Worm (Caenorhabditis elegans) whole organism, young adult: ENCODE results near the gene zipt-9.

Experiments used
- B0261.1 ChIP-seq: sonication (generic microtip); optimal IDR thresholded peaks from 2 replicates; lab custom pipeline; 2016; ENCODE audit warnings: mild to moderate bottlenecking, missing genetic modification characterization, moderate library complexity, missing compliant biosample characterization
- B0336.3 ChIP-seq: fragments of 200-800 bp; sonication (Bioruptor generic); IDR thresholded peaks from 2 replicates; pipeline ENCODE4 v1.3.6; 2022; ENCODE audit warnings: missing genetic modification characterization, missing compliant biosample characterization
- F22D6.2 ChIP-seq: sonication (generic microtip); optimal IDR thresholded peaks from 2 replicates; lab custom pipeline; 2016; ENCODE audit warnings: mild to moderate bottlenecking, missing genetic modification characterization, missing compliant biosample characterization
- F37B4.10 ChIP-seq: fragments of 200-800 bp; sonication (Bioruptor generic); IDR thresholded peaks from 2 replicates; pipeline ENCODE4 v1.3.6; 2022; ENCODE audit warnings: missing genetic modification characterization, missing compliant biosample characterization
- F39B2.1 ChIP-seq: fragments of 200-800 bp; sonication (Bioruptor generic); IDR thresholded peaks from 2 replicates; pipeline ENCODE4 v1.3.6; 2022; ENCODE audit warnings: missing genetic modification reagents, missing genetic modification characterization, missing compliant biosample characterization
- F49E8.2 ChIP-seq: sonication (generic microtip); optimal IDR thresholded peaks from 3 replicates; lab custom pipeline; 2017; ENCODE audit warnings: missing genetic modification characterization, mild to moderate bottlenecking, missing compliant biosample characterization, antibody characterized with exemption, moderate library complexity; ENCODE audit not compliant: insufficient read depth
- F57A8.1 ChIP-seq: fragments of 200-800 bp; sonication (Bioruptor generic); optimal IDR thresholded peaks from 2 replicates; lab custom pipeline; 2018; ENCODE audit warnings: mild to moderate bottlenecking, missing genetic modification characterization, moderate library complexity, missing compliant biosample characterization
- K11D2.4 ChIP-seq: fragments of 200-800 bp; sonication (Bioruptor generic); IDR thresholded peaks from 2 replicates; pipeline ENCODE4 v1.3.6; 2022; ENCODE audit warnings: missing genetic modification reagents, missing genetic modification characterization, missing compliant biosample characterization
- K12H6.12 ChIP-seq: fragments of 200-800 bp; sonication (Bioruptor generic); optimal IDR thresholded peaks from 2 replicates; lab custom pipeline; 2018; ENCODE audit warnings: mild to moderate bottlenecking, missing genetic modification characterization, missing compliant biosample characterization
- bed-1 ChIP-seq: fragments of 200-800 bp; sonication (Bioruptor generic); IDR thresholded peaks from 2 replicates; pipeline ENCODE4 v1.3.6; 2022; ENCODE audit warnings: missing genetic modification reagents, missing genetic modification characterization, missing compliant biosample characterization
- bed-2 ChIP-seq: fragments of 200-800 bp; sonication (Bioruptor generic); IDR thresholded peaks from 2 replicates; pipeline ENCODE4 v1.3.6; 2022; ENCODE audit warnings: missing genetic modification reagents, missing genetic modification characterization, missing compliant biosample characterization
- ceh-100 ChIP-seq: fragments of 200-800 bp; sonication (Bioruptor generic); IDR thresholded peaks from 2 replicates; pipeline ENCODE4 v1.3.6; 2022; ENCODE audit warnings: missing genetic modification reagents, missing genetic modification characterization, missing compliant biosample characterization
- dox-1 ChIP-seq: fragments of 200-800 bp; sonication (Bioruptor generic); IDR thresholded peaks from 2 replicates; pipeline ENCODE4 v1.3.6; 2022; ENCODE audit warnings: missing genetic modification reagents, missing genetic modification characterization, missing compliant biosample characterization
- dpff-1 ChIP-seq: sonication (generic microtip); optimal IDR thresholded peaks from 2 replicates; lab custom pipeline; 2017; ENCODE audit warnings: mild to moderate bottlenecking, missing genetic modification characterization, missing compliant biosample characterization
- egl-18 ChIP-seq: fragments of 200-800 bp; sonication (Bioruptor generic); IDR thresholded peaks from 2 replicates; pipeline ENCODE4 v1.3.6; 2022; ENCODE audit warnings: missing genetic modification reagents, missing genetic modification characterization, missing compliant biosample characterization
- egl-44 ChIP-seq: fragments of 200-800 bp; sonication (Bioruptor generic); IDR thresholded peaks from 2 replicates; pipeline ENCODE4 v1.3.6; 2022; ENCODE audit warnings: missing genetic modification reagents, missing genetic modification characterization, missing compliant biosample characterization
- egrh-3 ChIP-seq: fragments of 200-800 bp; sonication (Bioruptor generic); IDR thresholded peaks from 2 replicates; pipeline ENCODE4 v1.3.6; 2022; ENCODE audit warnings: missing genetic modification reagents, missing genetic modification characterization, missing compliant biosample characterization
- him-1 ChIP-seq: sonication (generic microtip); optimal IDR thresholded peaks from 2 replicates; lab custom pipeline; 2016; ENCODE audit warnings: missing genotype, missing genetic modification reagents, missing genetic modification characterization, missing compliant biosample characterization
- hsf-1 ChIP-seq: fragments of 200-800 bp; sonication (Bioruptor generic); IDR thresholded peaks from 2 replicates; pipeline ENCODE4 v1.3.6; 2022; ENCODE audit warnings: missing genetic modification reagents, missing genetic modification characterization, missing compliant biosample characterization
- lag-1 ChIP-seq: fragments of 200-800 bp; sonication (Bioruptor generic); IDR thresholded peaks from 2 replicates; pipeline ENCODE4 v1.3.6; 2022; ENCODE audit warnings: missing genetic modification reagents, missing genetic modification characterization, missing compliant biosample characterization
- let-526 ChIP-seq: fragments of 200-800 bp; sonication (Bioruptor generic); IDR thresholded peaks from 2 replicates; pipeline ENCODE4 v1.3.6; 2022; ENCODE audit warnings: missing genetic modification reagents, missing genetic modification characterization, missing compliant biosample characterization
- lsl-1 ChIP-seq: fragments of 200-800 bp; sonication (Bioruptor generic); optimal IDR thresholded peaks from 2 replicates; lab custom pipeline; 2018; ENCODE audit warnings: mild to moderate bottlenecking, missing genetic modification characterization, moderate library complexity, missing compliant biosample characterization
- madf-10 ChIP-seq: sonication (generic microtip); optimal IDR thresholded peaks from 2 replicates; lab custom pipeline; 2016; ENCODE audit warnings: mild to moderate bottlenecking, missing genetic modification characterization, missing compliant biosample characterization
- madf-3 ChIP-seq: fragments of 200-800 bp; sonication (Bioruptor generic); IDR thresholded peaks from 2 replicates; pipeline ENCODE4 v1.3.6; 2022; ENCODE audit warnings: missing genetic modification reagents, missing genetic modification characterization, missing compliant biosample characterization
- madf-6 ChIP-seq: fragments of 200-800 bp; sonication (Bioruptor generic); IDR thresholded peaks from 2 replicates; pipeline ENCODE4 v1.3.6; 2022; ENCODE audit warnings: missing genetic modification reagents, missing genetic modification characterization, missing compliant biosample characterization
- madf-8 ChIP-seq: fragments of 200-800 bp; sonication (Bioruptor generic); conservative IDR thresholded peaks from 2 replicates; pipeline ENCODE4 v1.3.6; 2022; ENCODE audit warnings: missing genetic modification reagents, missing genetic modification characterization, missing compliant biosample characterization
- mxl-1 ChIP-seq: sonication (generic microtip); optimal IDR thresholded peaks from 2 replicates; lab custom pipeline; 2016; ENCODE audit warnings: missing genetic modification characterization, missing compliant biosample characterization
- nhr-27 ChIP-seq: fragments of 200-800 bp; sonication (Bioruptor generic); optimal IDR thresholded peaks from 2 replicates; lab custom pipeline; 2018; ENCODE audit warnings: mild to moderate bottlenecking, missing genetic modification characterization, moderate library complexity, missing compliant biosample characterization
- nhr-80 ChIP-seq: sonication (generic microtip); optimal IDR thresholded peaks from 2 replicates; lab custom pipeline; 2016; ENCODE audit warnings: missing genetic modification characterization, missing compliant biosample characterization
- pbrm-1 ChIP-seq: fragments of 200-800 bp; sonication (Bioruptor generic); IDR thresholded peaks from 2 replicates; pipeline ENCODE4 v1.3.6; 2022; ENCODE audit warnings: missing genetic modification reagents, missing genetic modification characterization, missing compliant biosample characterization
- pha-4 ChIP-seq: fragments of 150-350 bp; sonication (generic microtip); optimal IDR thresholded peaks from 2 replicates; lab custom pipeline; 2014; ENCODE audit warnings: missing biosample characterization, missing genetic modification reagents, missing genetic modification characterization
- repo-1 ChIP-seq: sonication (generic microtip); optimal IDR thresholded peaks from 2 replicates; lab custom pipeline; 2017; ENCODE audit warnings: mild to moderate bottlenecking, missing genetic modification characterization, missing compliant biosample characterization
- tbp1 ChIP-seq: fragments of 200-800 bp; sonication (Bioruptor generic); optimal IDR thresholded peaks from 2 replicates; lab custom pipeline; 2018; ENCODE audit warnings: mild to moderate bottlenecking, missing genetic modification characterization, missing compliant biosample characterization
- tbx-9 ChIP-seq: sonication (generic microtip); optimal IDR thresholded peaks from 2 replicates; lab custom pipeline; 2016; ENCODE audit warnings: borderline replicate concordance, missing genetic modification characterization, inconsistent platforms, missing compliant biosample characterization
- unc-130 ChIP-seq: sonication (generic microtip); optimal IDR thresholded peaks from 2 replicates; lab custom pipeline; 2016; ENCODE audit warnings: missing genetic modification reagents, missing genetic modification characterization, missing compliant biosample characterization
- ztf-26 ChIP-seq: sonication (generic microtip); optimal IDR thresholded peaks from 2 replicates; lab custom pipeline; 2017; ENCODE audit warnings: missing genetic modification characterization, missing compliant biosample characterization
- ztf-3 ChIP-seq: fragments of 200-800 bp; sonication (Bioruptor generic); optimal IDR thresholded peaks from 2 replicates; lab custom pipeline; 2018; ENCODE audit warnings: mild to moderate bottlenecking, missing genetic modification characterization, missing compliant biosample characterization
- ztf-6 ChIP-seq: fragments of 200-800 bp; sonication (Bioruptor generic); IDR thresholded peaks from 2 replicates; pipeline ENCODE4 v1.3.6; 2022; ENCODE audit warnings: missing genetic modification reagents, missing genetic modification characterization, missing compliant biosample characterization

Gene zipt-9

DNA sequence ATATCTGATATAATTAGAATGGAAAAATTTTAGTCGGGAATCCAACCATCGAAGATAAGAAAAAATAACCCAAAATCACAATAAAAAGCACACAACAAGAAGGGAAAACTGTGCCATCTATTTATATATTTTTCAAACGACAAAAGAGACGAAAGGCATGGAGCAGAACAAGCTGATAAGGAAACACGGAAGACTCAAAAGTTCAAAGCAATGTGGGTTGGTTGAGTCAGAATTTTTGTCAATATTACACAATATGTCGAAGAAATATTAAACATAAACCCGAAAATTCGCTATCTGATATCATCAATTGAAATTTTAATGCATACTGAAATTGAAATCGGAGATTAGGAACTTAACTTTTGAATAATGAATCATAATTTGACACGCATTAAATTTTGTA lies 29.8 kb upstream of the zipt-9 start, which contains the start of gene F35E12.9:
TSS of gene F35E12.9 (minus strand) at position 227 of the 400 bp plus-strand sequence.
- TF ChIP-seq F57A8.1 (no peak), nhr-80 (peak; percentile 84)
- TF ChIP-seq, all 124 proteins: peak for 1

DNA sequence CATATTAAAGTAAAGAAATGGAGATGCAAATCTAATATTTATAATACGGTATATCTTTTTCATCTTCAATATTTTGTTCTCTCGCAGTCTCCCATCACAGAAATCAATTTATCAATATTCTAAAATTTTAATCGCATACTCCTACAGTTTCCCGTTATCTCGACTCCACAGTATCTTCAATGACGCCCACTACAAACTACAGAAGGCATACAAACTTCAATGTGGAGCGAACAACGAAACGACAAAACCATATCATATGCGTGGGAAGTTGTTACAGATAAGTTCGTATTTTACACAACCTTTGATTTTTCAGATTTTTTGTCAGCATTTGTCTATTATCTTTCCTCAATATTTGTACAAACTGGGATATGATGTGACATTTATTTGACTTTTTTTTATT lies 24.8 kb upstream of the zipt-9 start:
- no peak for TF ChIP-seq lsl-1 (GFP tag; lab: Kevin White, UChicago)
- no peak for TF ChIP-seq nhr-27 (tag; lab: Kevin White, UChicago)
- peak; percentile 49 for TF ChIP-seq nhr-80
- no peak for TF ChIP-seq bed-2 (GFP tag; lab: Robert Waterston, UW)
- no peak for TF ChIP-seq ztf-6 (GFP tag; lab: Robert Waterston, UW)

DNA sequence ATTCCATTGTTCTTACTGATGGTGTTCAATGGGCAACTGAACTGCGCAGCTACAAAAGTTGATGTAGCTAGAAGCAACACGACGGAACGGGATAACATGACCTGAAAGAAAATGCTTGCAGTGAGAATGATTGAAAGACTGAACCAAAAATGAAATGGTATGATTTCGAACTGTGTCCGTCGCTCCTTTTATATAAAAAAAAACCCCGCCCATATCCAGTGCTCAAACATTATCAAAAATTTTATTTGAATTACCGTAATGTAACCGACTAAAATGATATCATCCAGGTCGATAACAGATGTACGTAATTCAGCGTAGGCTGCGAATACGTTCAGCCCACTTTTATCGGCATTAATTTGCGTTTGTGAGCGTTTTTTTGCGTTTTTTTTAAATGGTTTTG lies 23.3 kb upstream of the zipt-9 start, which contains the start of gene irg-5:
TSS of gene irg-5 (minus strand) at position 101 of the 400 bp plus-strand sequence.
- TF ChIP-seq K12H6.12 (tag; lab: Kevin White, UChicago), result no peak
- no peak for TF ChIP-seq egl-44
- TF ChIP-seq tbp1 (GFP tag; lab: Kevin White, UChicago), result no peak
- no peak for TF ChIP-seq dpff-1
- no peak for TF ChIP-seq ztf-26 (tag; lab: Kevin White, UChicago)
- TF ChIP-seq unc-130 (GFP tag; lab: Kevin White, UChicago), result no peak
- no peak for TF ChIP-seq tbx-9

DNA sequence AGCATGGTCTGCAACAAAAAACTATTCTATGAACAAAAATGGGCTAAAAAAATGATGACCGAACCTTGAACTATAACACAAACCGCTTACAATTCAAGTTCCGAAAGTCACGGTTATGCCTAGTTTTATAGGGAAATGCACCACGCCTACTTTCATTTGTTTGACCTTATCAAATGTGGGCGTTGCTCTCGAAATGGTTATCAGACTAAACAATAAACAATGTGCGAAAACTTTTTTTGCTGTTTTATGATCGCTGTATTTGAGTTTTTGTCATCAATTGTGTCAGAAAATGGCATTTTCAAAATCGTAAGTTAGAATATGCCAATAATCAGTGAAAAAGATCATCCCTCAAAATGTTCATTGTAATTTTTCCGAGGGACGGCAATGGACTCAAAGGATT lies 21.1 kb upstream of the zipt-9 start, which contains the start of gene F35E12.6:
TSS of gene F35E12.6 (minus strand) at position 101 of the 400 bp plus-strand sequence.
- TF ChIP-seq nhr-80 (peak; percentile 20), B0336.3 (GFP tag; lab: Robert Waterston, UW) (no peak)

DNA sequence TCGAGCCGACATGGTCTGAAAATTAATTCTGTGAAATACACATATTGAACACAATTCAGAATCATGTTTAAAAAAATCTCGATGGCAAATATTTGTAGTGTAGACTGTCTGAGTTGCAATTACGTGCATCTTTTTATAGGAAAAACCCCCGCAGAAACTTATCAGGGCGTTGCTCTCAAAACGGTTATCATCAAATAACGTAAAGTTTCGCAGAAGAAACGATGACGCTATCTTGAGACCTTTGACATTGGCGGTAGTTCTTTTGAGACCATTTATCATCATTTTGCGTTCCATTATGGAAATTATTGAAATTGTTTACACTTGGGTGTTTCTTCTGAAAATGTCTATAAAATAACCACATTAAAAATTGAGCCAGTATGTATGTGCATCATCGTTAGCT lies 15.7 kb upstream of the zipt-9 start, which contains the start of gene dct-17:
TSS of gene dct-17 (minus strand) at position 23 of the 400 bp plus-strand sequence.
- TF ChIP-seq hsf-1 (GFP tag; lab: Robert Waterston, UW) (no peak), pha-4 (tag; lab: Kevin White, UChicago) (no peak), nhr-80 (peak; percentile 55), F22D6.2 (no peak)
- TF ChIP-seq, all 124 proteins: peak for 1

- no peak for TF ChIP-seq let-526
- TF ChIP-seq lag-1 (GFP tag; lab: Robert Waterston, UW), result no peak
- TF ChIP-seq B0261.1 (tag; lab: Kevin White, UChicago), result no peak
- no peak for TF ChIP-seq madf-6 (GFP tag; lab: Robert Waterston, UW)
- TF ChIP-seq him-1, result no peak
- TF ChIP-seq ztf-3 (GFP tag; lab: Kevin White, UChicago), result no peak
- TF ChIP-seq lsl-1 (GFP tag; lab: Kevin White, UChicago), result no peak
- no peak for TF ChIP-seq mxl-1 (tag; lab: Kevin White, UChicago)
- TF ChIP-seq egrh-3 (GFP tag; lab: Robert Waterston, UW), result no peak
- TF ChIP-seq F39B2.1 (GFP tag; lab: Robert Waterston, UW), result no peak
- no peak for TF ChIP-seq bed-1 (GFP tag; lab: Robert Waterston, UW)
- TF ChIP-seq, all 124 proteins: peak for 0
These were observed 10.5 kb upstream of the zipt-9 start, which contains the start of gene fbxa-181 for ce11 chrV:13725574-13725973. Gene fbxa-181 (plus strand): TSS chrV:13725874.

- TF ChIP-seq madf-3 (GFP tag; lab: Robert Waterston, UW) (no peak), bed-2 (GFP tag; lab: Robert Waterston, UW) (no peak), K12H6.12 (tag; lab: Kevin White, UChicago) (no peak), hsf-1 (GFP tag; lab: Robert Waterston, UW) (no peak), dox-1 (GFP tag; lab: Robert Waterston, UW) (no peak), madf-8 (no peak), bed-1 (GFP tag; lab: Robert Waterston, UW) (no peak), egl-18 (GFP tag; lab: Robert Waterston, UW) (no peak), K11D2.4 (no peak), pbrm-1 (GFP tag; lab: Robert Waterston, UW) (no peak), madf-10 (tag; lab: Kevin White, UChicago) (no peak), ceh-100 (GFP tag; lab: Robert Waterston, UW) (no peak), F49E8.2 (tag; lab: Kevin White, UChicago) (no peak), him-1 (no peak), dpff-1 (no peak), repo-1 (no peak), F37B4.10 (GFP tag; lab: Robert Waterston, UW) (no peak), nhr-80 (no peak)
These were observed 9.7 kb upstream of the zipt-9 start, which contains the start of gene F35E12.2 for ce11 chrV:13724781-13725180. Gene F35E12.2 (minus strand): TSS chrV:13724881.
